Worm (Caenorhabditis elegans) whole organism, L4/young adult: ENCODE results near the gene Y50D7A.10.

Source experiments
- W03F9.2 ChIP-seq: fragments of 150-350 bp; optimal IDR thresholded peaks from 2 replicates; lab custom pipeline; 2014; ENCODE audit warnings: missing biosample characterization, missing genetic modification characterization
- dao-5 ChIP-seq: sonication (generic microtip); optimal IDR thresholded peaks from 2 replicates; lab custom pipeline; 2016; ENCODE audit warnings: missing genotype, missing genetic modification characterization, moderate library complexity, missing compliant biosample characterization
- him-1 ChIP-seq: sonication (generic microtip); optimal IDR thresholded peaks from 2 replicates; lab custom pipeline; 2016; ENCODE audit warnings: missing genotype, missing genetic modification reagents, missing genetic modification characterization, missing compliant biosample characterization

Y50D7A.10 gene

DNA sequence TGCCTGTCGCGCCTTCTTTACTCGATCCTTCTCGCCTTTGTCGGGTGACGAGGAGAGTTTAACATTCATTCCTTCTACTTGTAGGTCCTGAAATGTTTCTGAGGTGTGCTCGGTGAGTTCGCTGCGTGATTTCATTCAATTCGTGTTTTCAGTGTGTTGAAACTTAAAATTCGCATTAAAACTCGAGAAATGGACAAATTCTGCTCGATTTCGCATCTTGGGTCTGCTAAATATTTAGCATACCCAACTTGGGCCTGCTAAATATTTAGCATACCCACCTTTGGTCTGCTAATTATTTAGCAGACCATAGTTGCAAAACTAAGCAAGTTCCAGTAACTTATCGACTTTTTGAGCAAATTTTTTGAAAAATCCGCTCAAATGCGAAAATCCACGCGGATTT, 32.1 kb downstream of the Y50D7A.10 start:
- TF ChIP-seq him-1 (tag; lab: Kevin White, UChicago) (no peak), W03F9.2 (tag; lab: Kevin White, UChicago) (no peak), dao-5 (tag; lab: Kevin White, UChicago) (no peak)

DNA sequence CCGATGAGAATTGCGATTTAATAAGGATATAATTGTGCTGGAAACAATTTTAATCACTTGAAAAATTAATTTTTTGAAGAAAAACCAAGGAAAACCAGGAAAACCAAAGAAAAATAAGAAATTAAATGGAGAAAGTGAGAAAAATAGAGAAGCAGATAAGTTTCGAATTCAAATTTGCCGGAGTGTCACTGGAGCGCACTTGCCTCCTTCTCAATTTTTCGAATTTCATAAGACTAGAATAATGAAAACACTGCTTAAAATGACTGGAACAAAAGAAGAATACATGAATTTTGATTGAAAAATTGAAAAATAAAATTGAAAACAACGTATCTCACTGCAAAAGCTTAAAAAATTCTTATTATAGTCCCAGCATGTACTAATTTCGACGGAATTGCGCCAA, 33.2 kb downstream of the Y50D7A.10 start:
- no peak for TF ChIP-seq W03F9.2 (tag; lab: Kevin White, UChicago)
- TF ChIP-seq dao-5 (tag; lab: Kevin White, UChicago) = no peak
- no peak for TF ChIP-seq him-1 (tag; lab: Kevin White, UChicago)

DNA sequence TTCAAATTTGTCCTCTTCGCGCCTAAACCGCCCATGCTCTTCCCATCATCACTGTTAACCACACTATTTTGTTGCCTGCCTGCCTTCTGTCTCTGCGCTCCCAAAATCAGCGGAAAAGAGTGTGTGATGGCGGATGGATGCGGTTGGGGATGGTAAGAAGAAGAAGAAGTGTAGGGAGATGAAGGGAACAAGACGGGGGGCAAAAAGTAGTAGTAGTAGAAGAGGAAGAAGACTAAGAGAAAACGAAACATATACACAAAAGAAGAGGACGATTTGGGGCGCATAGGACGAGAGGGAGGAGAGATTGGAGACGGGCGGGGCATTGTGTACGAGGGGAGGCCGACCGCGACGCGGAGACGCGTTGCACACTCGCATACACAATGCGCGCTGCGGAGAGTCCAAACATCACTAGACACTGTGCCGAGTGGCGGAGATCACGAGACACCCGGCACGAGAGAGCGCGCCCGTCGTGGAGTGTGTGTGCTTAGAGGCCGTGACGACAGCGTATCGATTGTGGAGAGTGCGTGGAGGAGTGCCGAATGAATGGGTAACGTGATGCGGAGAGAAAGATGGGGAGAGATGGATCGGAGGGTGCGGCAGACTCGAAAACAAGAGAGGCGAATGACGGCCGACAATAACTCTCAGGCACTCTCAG, 34.4 kb downstream of the Y50D7A.10 start:
- TF ChIP-seq W03F9.2 (tag; lab: Kevin White, UChicago) = peak; percentile 53
- peak; percentile 94 for TF ChIP-seq him-1 (tag; lab: Kevin White, UChicago)
- TF ChIP-seq dao-5 (tag; lab: Kevin White, UChicago) = peak; percentile 91

DNA sequence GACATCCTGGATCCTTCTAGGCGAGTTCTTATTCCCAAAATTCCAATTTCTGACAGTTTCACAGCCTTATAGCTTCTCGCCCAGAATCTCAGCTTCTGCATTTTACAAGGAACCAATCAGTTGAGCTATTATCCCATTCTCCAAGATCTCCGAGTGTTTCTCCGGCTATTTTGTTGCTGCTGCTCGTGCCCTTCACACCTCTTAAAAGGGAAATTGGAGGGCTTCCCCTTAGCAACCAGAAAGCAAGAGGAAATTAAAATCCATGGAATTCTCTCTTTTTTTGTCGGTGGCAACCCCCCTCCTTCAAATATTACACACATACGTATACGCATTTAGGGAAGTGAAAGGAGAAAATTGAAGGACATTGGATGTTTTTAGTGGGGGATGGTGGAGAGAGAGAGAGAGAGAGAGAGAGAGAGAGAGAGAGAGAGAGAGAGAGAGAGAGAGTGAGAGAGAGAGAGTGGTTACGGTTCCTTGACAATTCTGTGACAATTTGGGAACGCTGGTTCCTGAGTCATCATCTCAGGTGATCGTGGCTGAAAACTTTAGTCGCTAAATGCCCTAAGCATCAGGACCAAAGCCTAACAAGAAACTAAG, 36.7 kb downstream of the Y50D7A.10 start:
- TF ChIP-seq W03F9.2 (tag; lab: Kevin White, UChicago) (no peak), him-1 (tag; lab: Kevin White, UChicago) (no peak), dao-5 (tag; lab: Kevin White, UChicago) (no peak)

DNA sequence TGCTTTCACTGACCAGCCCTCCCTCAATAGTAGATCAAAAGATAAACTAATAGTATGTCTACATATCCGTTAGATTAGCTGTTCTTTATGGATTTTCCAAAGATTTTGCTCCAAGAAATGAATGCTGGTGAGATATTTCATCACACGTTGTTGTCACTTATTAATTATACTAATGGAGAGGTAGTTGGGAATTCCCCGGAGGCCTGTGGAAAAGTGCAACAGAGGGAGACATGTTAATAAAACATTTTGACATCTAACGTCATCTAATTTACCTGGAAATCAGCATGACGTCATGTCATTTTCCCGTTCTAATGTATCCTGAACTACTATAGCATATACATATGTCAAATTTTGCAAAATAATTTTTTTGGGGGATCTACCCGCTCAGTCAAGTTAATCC, 37.7 kb downstream of the Y50D7A.10 start:
- TF ChIP-seq dao-5 (tag; lab: Kevin White, UChicago) (no peak), him-1 (tag; lab: Kevin White, UChicago) (no peak), W03F9.2 (tag; lab: Kevin White, UChicago) (no peak)

DNA sequence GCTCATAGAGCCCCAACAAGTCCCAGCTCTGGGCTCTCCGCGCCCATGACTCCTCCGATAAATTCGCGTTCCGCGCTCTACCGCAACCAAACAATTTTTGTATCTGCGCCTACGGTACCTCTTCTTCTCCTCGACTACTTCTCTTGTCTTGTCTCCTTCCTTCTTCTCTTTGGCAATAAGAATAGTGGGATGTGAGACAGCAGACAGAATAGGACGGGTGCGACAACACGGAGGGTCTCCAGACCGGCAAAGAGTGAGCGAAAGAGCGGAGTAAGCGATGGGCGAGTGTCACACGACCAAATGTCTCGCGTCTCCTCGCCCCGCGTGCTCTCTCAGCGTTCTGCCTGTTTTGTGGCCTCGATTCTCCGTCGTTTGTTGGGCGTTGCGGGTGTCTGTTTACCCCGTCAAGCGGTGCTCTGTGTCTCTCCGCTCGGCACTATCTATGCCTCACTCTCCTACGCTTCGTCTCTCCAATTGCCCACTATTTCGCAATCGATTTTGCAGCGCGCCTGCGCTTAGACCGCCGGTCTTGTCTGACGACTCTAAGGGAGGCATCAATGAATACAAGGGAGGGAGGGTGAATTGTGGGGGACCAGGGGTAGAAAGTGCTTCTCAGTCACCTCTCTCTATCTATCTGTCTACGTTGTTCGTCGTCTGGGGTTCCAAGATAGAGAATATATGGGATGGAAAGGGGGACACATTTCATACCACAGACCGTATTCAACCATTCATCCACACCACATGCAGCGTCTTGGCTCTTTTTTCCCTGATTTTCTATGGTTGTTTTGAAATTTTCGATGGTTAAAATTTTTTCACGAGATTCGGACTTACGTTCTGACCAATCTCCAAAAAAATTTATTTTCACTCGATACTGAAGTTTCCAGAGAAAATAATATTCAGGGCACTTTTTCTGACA, 39.5 kb downstream of the Y50D7A.10 start, which contains the start of gene gei-4:
Gene gei-4, minus strand, starts transcription at position 256 of the 916 bp plus-strand sequence.
- TF ChIP-seq dao-5 (tag; lab: Kevin White, UChicago) (peak; percentile 38), him-1 (tag; lab: Kevin White, UChicago) (peak; percentile 95), W03F9.2 (tag; lab: Kevin White, UChicago) (peak; percentile 3)

DNA sequence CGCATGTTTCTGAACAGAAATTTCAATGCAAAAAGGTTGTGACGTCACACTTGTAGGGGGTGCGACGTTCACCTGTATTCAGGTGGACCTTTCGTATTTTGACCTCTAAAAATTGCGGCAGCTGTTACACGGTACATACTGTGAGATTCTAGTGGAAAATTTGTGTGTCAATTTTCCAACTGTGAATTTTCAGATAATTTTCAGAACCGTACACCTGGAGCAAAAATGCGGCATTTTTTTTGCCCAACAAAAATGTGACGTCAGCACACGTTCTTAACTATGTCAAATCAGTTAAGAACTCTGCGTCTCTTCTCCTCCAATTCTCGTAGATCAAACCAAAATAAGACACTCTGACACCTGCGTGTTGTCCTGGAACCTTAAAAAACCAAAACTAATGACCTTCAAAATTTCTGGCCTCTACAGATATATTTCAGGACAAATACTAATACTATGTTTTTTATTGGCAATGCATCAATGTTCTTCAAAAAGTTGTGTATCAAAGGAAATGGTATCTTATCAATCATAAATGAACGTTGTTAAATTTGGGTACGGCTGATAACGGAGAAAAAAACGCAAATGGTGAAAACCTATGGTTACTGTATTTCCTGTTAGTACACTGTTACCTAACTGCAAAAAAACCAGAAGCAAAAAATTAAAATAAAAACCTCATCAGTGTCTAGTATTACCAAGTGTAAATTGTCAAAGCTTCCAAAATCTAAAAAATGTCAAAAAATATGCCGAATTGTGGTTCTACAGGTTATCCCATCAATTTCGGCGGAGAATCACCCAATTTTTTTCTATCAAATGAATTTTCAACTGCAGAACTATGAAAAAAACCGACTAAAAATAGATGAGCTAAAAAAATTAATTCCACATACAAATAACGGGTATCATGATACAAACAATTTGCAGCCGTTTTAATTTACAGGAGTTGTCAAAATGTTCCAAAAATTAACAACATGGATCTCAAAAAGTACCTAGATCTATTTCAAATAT, 41.9 kb downstream of the Y50D7A.10 start:
- no peak for TF ChIP-seq him-1 (tag; lab: Kevin White, UChicago)
- TF ChIP-seq W03F9.2 (tag; lab: Kevin White, UChicago) = no peak
- no peak for TF ChIP-seq dao-5 (tag; lab: Kevin White, UChicago)

DNA sequence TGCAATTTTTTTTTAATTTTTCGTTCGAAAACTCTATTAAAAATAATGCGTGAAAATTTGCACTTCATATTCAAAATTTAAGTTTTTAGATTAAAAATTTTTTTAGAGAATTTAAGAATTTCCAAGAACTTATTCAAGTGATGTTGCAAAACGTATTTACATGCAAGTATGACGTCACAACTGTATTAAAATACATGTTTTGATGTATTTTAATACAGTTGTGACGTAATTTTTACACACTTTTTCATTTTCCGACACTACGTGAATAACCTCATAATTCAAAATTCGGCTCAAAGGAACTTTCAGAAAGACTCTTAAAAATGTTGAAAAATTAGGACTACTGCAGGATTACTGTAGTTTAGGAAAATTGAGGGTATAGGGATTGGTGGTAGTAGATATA, 42.8 kb downstream of the Y50D7A.10 start:
- no peak for TF ChIP-seq dao-5 (tag; lab: Kevin White, UChicago)
- TF ChIP-seq W03F9.2 (tag; lab: Kevin White, UChicago) = no peak
- TF ChIP-seq him-1 (tag; lab: Kevin White, UChicago) = no peak

DNA sequence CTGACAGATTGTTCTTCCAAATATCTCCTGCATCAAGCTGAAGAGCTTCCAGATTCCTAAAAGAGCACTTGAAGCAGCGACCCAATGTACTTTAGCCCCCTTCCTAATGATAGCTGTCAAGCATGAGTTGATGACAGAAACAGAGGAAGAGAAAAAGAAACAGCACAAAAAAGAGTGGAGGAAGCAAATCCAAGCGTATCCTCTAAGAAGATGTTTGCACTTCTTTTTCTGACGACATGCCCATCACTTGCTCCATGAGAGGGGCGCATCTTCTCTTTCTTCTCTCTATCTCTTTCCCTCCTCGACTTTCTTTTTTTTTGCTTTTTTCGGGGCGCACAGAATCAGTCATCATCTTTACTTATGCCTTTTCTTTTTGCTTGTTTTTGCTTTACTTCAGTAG, 45.1 kb downstream of the Y50D7A.10 start:
- TF ChIP-seq W03F9.2 (tag; lab: Kevin White, UChicago) (no peak), dao-5 (tag; lab: Kevin White, UChicago) (no peak), him-1 (tag; lab: Kevin White, UChicago) (peak; percentile 6)

DNA sequence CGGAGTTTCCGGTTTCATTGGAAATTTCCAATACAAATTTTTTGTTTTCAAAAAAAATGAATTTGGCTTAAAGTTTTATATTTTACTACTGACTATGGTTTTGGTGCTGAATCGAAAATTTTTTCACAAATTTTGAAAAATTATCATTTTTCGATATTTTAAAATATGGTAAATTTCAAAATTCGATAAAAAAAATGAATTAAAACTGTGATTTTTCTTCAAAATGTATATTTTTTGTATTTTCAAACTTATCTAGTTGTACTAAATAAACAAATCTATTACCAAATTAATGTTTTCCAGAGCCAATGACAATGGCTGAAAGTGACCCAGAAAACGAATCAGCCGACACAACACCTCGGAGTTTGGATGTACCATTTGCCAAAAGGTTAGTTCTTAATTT, 50.4 kb downstream of the Y50D7A.10 start, which contains the start of gene pll-1:
Gene pll-1, plus strand, starts transcription at position 301 of the 400 bp plus-strand sequence.
- no peak for TF ChIP-seq him-1 (tag; lab: Kevin White, UChicago)
- TF ChIP-seq W03F9.2 (tag; lab: Kevin White, UChicago) = no peak
- TF ChIP-seq dao-5 (tag; lab: Kevin White, UChicago) = no peak
